Worm (Caenorhabditis elegans) whole organism, midembryonic: ENCODE data around the gene nhr-71.

Experiments
- T22C8.4 ChIP-seq: fragments of 200-800 bp; sonication (Bioruptor generic); IDR thresholded peaks from 2 replicates; pipeline ENCODE4 v1.3.6; 2022; ENCODE audit warnings: missing genetic modification characterization, missing compliant biosample characterization
- cog-1 ChIP-seq: sonication (generic microtip); optimal IDR thresholded peaks from 2 replicates; lab custom pipeline; 2016; ENCODE audit warnings: missing genetic modification characterization, missing compliant biosample characterization
- flt-1 ChIP-seq: fragments of 200-800 bp; sonication (Bioruptor generic); IDR thresholded peaks from 2 replicates; pipeline ENCODE4 v1.3.6; 2022; ENCODE audit warnings: missing genetic modification characterization, missing compliant biosample characterization
- klf-2 ChIP-seq: fragments of 200-800 bp; sonication (Bioruptor generic); conservative IDR thresholded peaks from 2 replicates; pipeline ENCODE4 v1.3.6; 2022; ENCODE audit warnings: missing genetic modification reagents, missing genetic modification characterization, missing compliant biosample characterization
- med-1 ChIP-seq: sonication (generic microtip); optimal IDR thresholded peaks from 2 replicates; lab custom pipeline; 2017; ENCODE audit warnings: missing genetic modification characterization, mild to moderate bottlenecking, missing compliant biosample characterization, antibody characterized with exemption, missing genetic modification reagents; ENCODE audit not compliant: insufficient read depth
- ref-1 ChIP-seq: fragments of 200-800 bp; sonication (Bioruptor generic); conservative IDR thresholded peaks from 2 replicates; pipeline ENCODE4 v1.3.6; 2022; ENCODE audit warnings: missing genetic modification reagents, missing genetic modification characterization, missing compliant biosample characterization
- tab-1 ChIP-seq: fragments of 200-800 bp; sonication (Bioruptor generic); IDR thresholded peaks from 2 replicates; pipeline ENCODE4 v1.3.6; 2022; ENCODE audit warnings: missing genetic modification characterization, missing compliant biosample characterization
- ztf-23 ChIP-seq: fragments of 200-800 bp; sonication (Bioruptor generic); IDR thresholded peaks from 2 replicates; pipeline ENCODE4 v1.3.6; 2022; ENCODE audit warnings: missing genetic modification reagents, missing genetic modification characterization, missing compliant biosample characterization
- ztf-29 ChIP-seq: fragments of 200-800 bp; sonication (Bioruptor generic); IDR thresholded peaks from 2 replicates; pipeline ENCODE4 v1.3.6; 2022; ENCODE audit warnings: missing genetic modification reagents, missing genetic modification characterization, missing compliant biosample characterization

Gene nhr-71

ce11 chrX:13782074-13782462, 35.0 kb downstream of the nhr-71 start:
- TF ChIP-seq flt-1 (GFP tag; lab: Robert Waterston, UW) (peak; percentile 78), T22C8.4 (GFP tag; lab: Robert Waterston, UW) (no peak)

ce11 chrX:13785268-13785667, 38.2 kb downstream of the nhr-71 start, which contains the start of gene F55F3.4:
Gene F55F3.4 (plus strand): TSS chrX:13785568.
- no peak for TF ChIP-seq med-1

- TF ChIP-seq T22C8.4 (GFP tag; lab: Robert Waterston, UW) (no peak), cog-1 (tag; lab: Kevin White, UChicago) (no peak), ztf-29 (GFP tag; lab: Robert Waterston, UW) (no peak)
Observed at ce11 chrX:13790532-13790931, 43.4 kb downstream of the nhr-71 start, which contains the start of gene ZK1086.3. Gene ZK1086.3 (plus strand): TSS chrX:13790832.

ce11 chrX:13793525-13793924, 46.4 kb downstream of the nhr-71 start, which contains the start of gene ZK1086.2:
Gene ZK1086.2 (minus strand): TSS chrX:13793625.
- no peak for TF ChIP-seq med-1
- no peak for TF ChIP-seq flt-1 (GFP tag; lab: Robert Waterston, UW)
- no peak for TF ChIP-seq ztf-29 (GFP tag; lab: Robert Waterston, UW)
- TF ChIP-seq cog-1 (tag; lab: Kevin White, UChicago), result no peak
- no peak for TF ChIP-seq ztf-23 (GFP tag; lab: Robert Waterston, UW)
- no peak for TF ChIP-seq ref-1
- TF ChIP-seq tab-1 (GFP tag; lab: Robert Waterston, UW), result no peak
- TF ChIP-seq klf-2 (GFP tag; lab: Robert Waterston, UW), result no peak
- no peak for TF ChIP-seq T22C8.4 (GFP tag; lab: Robert Waterston, UW)
